Worm (Caenorhabditis elegans) whole organism, L1 larva: ENCODE measurements around the gene B0545.4.

ENCODE experiments used
- aly-2 ChIP-seq: fragments of 150-350 bp; optimal IDR thresholded peaks from 2 replicates; lab custom pipeline; 2014; ENCODE audit warnings: missing biosample characterization, missing genetic modification characterization
- efl-1 ChIP-seq, 4 experiments: fragments of 150-350 bp; optimal IDR thresholded peaks in 3 of 4; peaks in 1 of 4; 1 replicate in 1 of 4; 2 replicates in 3 of 4; lab custom pipeline; 2014; ENCODE audit warnings: missing biosample characterization in 2 of 4, missing genetic modification characterization in 2 of 4, missing genetic modification reagents in 2 of 4
- egl-13 ChIP-seq: sonication (generic microtip); optimal IDR thresholded peaks from 2 replicates; lab custom pipeline; 2016; ENCODE audit warnings: missing genotype, missing genetic modification reagents, missing genetic modification characterization, missing compliant biosample characterization
- fkh-10 ChIP-seq: sonication (generic microtip); optimal IDR thresholded peaks from 2 replicates; lab custom pipeline; 2017; ENCODE audit warnings: missing biosample characterization, missing genetic modification reagents, missing genetic modification characterization
- lin-35 ChIP-seq, 2 experiments: fragments of 150-350 bp; optimal IDR thresholded peaks; 2 replicates each; lab custom pipeline; 2014; ENCODE audit warnings: missing biosample characterization in 2 of 2, missing genetic modification characterization in 2 of 2, missing genetic modification reagents in 2 of 2
- nhr-28 ChIP-seq: fragments of 150-350 bp; optimal IDR thresholded peaks from 2 replicates; lab custom pipeline; 2014; ENCODE audit warnings: missing biosample characterization, missing genetic modification characterization
- nhr-76 ChIP-seq: sonication (generic microtip); optimal IDR thresholded peaks from 2 replicates; lab custom pipeline; 2017; ENCODE audit warnings: missing biosample characterization, missing genetic modification characterization
- nhr-85 ChIP-seq: sonication (generic microtip); peaks from one replicate; lab custom pipeline; 2016; ENCODE audit warnings: missing genetic modification characterization, inconsistent platforms, missing compliant biosample characterization
- nhr-90 ChIP-seq: sonication (generic microtip); optimal IDR thresholded peaks from 2 replicates; lab custom pipeline; 2016; ENCODE audit warnings: mild to moderate bottlenecking, missing genetic modification characterization, missing compliant biosample characterization; ENCODE audit not compliant: poor library complexity
- ztf-4 ChIP-seq: fragments of 150-350 bp; optimal IDR thresholded peaks from 2 replicates; lab custom pipeline; 2014; ENCODE audit warnings: missing biosample characterization, missing genetic modification characterization

- TF ChIP-seq egl-13 (tag; lab: Kevin White, UChicago) (no peak), ztf-4 (tag; lab: Kevin White, UChicago) (no peak), nhr-28 (tag; lab: Kevin White, UChicago) (no peak), nhr-85 (tag; lab: Kevin White, UChicago) (peak; percentile 74), fkh-10 (no peak), lin-35 (GFP tag; optimal IDR thresholded peaks at IDR 0.05; lab: Kevin White, UChicago) (no peak), efl-1 (optimal IDR thresholded peaks at IDR 0.05; lab: Kevin White, UChicago) (no peak), efl-1 (GFP tag; optimal IDR thresholded peaks at IDR 0.05 in 1 of 2; lab: Kevin White, UChicago) (no peak), nhr-76 (tag; lab: Kevin White, UChicago) (no peak), nhr-90 (tag; lab: Kevin White, UChicago) (no peak), aly-2 (tag; lab: Kevin White, UChicago) (no peak)
These were observed 28.3 kb downstream of the B0545.4 start for ce11 chrIV:80943-81342.
